Worm (Caenorhabditis elegans) whole organism, late embryonic: ENCODE measurements around the gene K08D8.2.

Source experiments
- K09A11.1 ChIP-seq: sonication (generic microtip); optimal IDR thresholded peaks from 2 replicates; lab custom pipeline; 2017; ENCODE audit warnings: antibody characterized with exemption, mild to moderate bottlenecking, missing genetic modification characterization, missing compliant biosample characterization; ENCODE audit not compliant: insufficient read depth
- che-1 ChIP-seq: sonication (generic microtip); optimal IDR thresholded peaks from 2 replicates; lab custom pipeline; 2016; ENCODE audit warnings: mild to moderate bottlenecking, missing genetic modification characterization, missing compliant biosample characterization
- elt-4 ChIP-seq: sonication (generic microtip); optimal IDR thresholded peaks from 2 replicates; lab custom pipeline; 2016; ENCODE audit warnings: missing genetic modification characterization, missing compliant biosample characterization
- gmeb-2 ChIP-seq: sonication (generic microtip); optimal IDR thresholded peaks from 2 replicates; lab custom pipeline; 2016; ENCODE audit warnings: missing genetic modification characterization, inconsistent platforms, missing compliant biosample characterization
- hlh-8 ChIP-seq: sonication (generic microtip); optimal IDR thresholded peaks from 2 replicates; lab custom pipeline; 2016; ENCODE audit warnings: missing genotype, missing genetic modification characterization, missing compliant biosample characterization
- lin-11 ChIP-seq: fragments of 200-800 bp; sonication (Bioruptor generic); optimal IDR thresholded peaks from 2 replicates; lab custom pipeline; 2018; ENCODE audit warnings: mild to moderate bottlenecking, missing genetic modification characterization, missing compliant biosample characterization
- syd-9 ChIP-seq: sonication (generic microtip); optimal IDR thresholded peaks from 2 replicates; lab custom pipeline; 2016; ENCODE audit warnings: mild to moderate bottlenecking, missing genetic modification characterization, moderate library complexity, missing compliant biosample characterization

The K08D8.2 gene

ce11 chrIV:12948470-12948869 is 45.6 kb downstream of the K08D8.2 start, which contains the start of gene F55G11.10:
Gene F55G11.10, plus strand, starts transcription at chrIV:12948770.
- no peak for TF ChIP-seq lin-11 (tag; lab: Kevin White, UChicago)
- no peak for TF ChIP-seq che-1 (tag; lab: Kevin White, UChicago)
- TF ChIP-seq elt-4 = no peak
- TF ChIP-seq hlh-8 (tag; lab: Kevin White, UChicago) = no peak
- TF ChIP-seq gmeb-2 = no peak
- no peak for TF ChIP-seq syd-9
- TF ChIP-seq K09A11.1 (tag; lab: Kevin White, UChicago) = no peak
- TF ChIP-seq, all 69 proteins: peak for 0
